Fruit fly (Drosophila melanogaster) S2 (cell line): Measurements from ENCODE around the gene CG7368.

ENCODE experiments used
- CG8478 ChIP-seq: fragments of >200 bp; optimal IDR thresholded peaks from 2 replicates; lab custom pipeline; 2018
- CTCF ChIP-seq, 2 experiments: fragments of >200 bp; optimal IDR thresholded peaks; 2 replicates each; lab custom pipeline; 2018

- TF ChIP-seq CG8478 (no peak), CTCF (optimal IDR thresholded peaks at IDR 0.05; lab: Kevin White, UChicago) (no peak)
These were observed 27.3 kb downstream of the CG7368 start, which contains the start of gene Akr1B for dm6 chr3L:11624281-11624680.
